Fruit fly (Drosophila melanogaster): Measurements from ENCODE around the gene CG11380.

CG11380 gene

DNA sequence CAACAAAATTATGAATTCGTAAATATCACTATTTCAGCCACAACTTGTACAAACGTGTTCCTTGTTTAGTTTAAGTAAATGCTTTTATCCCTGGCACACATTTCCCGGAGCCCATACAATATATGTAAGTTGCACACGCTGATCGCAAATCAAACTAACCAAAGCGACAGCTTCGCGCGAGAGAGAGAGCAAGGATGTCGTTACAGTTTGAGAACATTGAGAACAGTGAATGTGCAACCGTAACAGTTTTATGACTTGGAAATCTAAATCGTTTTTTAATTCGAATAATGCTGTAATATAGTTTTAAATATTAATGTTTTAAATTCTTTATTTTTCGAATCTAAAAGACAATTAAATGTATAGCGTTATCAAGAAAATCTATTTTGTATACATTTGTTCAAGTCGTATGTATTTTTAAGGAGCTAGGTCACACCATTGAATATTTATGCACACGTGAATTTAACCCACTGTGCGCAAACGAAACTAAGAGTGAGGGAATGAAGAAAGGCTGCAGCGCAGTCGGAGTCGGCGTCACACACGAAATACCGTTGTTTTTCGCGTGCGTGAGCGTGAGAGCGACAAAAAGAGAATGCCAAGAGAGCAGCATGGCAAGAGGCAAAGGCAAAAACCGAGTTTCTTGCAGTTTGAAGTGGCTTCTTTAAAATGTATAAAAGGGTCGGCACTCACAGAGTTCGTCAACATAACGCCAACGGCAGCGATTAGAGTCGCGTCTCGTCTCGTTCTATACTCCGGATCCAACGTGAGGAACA, 18.3 kb downstream of the CG11380 start, which contains the start of gene CG11382 (continued):
- TF ChIP-seq Gug (GFP tag; IDR thresholded peaks at IDR 0.05) (no peak), fd102C (GFP tag; optimal IDR thresholded peaks at IDR 0.05) (no peak), CG4328 (GFP tag; optimal IDR thresholded peaks at IDR 0.05) (no peak), dmrt99B (tag; optimal IDR thresholded peaks at IDR 0.05) (peak; percentile 12), CG2202 (tag; optimal IDR thresholded peaks at IDR 0.05) (no peak), CG12942 (GFP tag; optimal IDR thresholded peaks at IDR 0.05) (no peak), hth (optimal IDR thresholded peaks at IDR 0.05) (no peak), onecut (GFP tag; IDR thresholded peaks at IDR 0.05) (no peak), CG11560 (tag; IDR thresholded peaks at IDR 0.05) (no peak), gt (GFP tag; IDR thresholded peaks at IDR 0.05) (no peak), Trl (optimal IDR thresholded peaks at IDR 0.05) (peak; percentile 10 to 57), Trl (GFP tag; optimal IDR thresholded peaks at IDR 0.05) (no peak), CG7928 (GFP tag; optimal IDR thresholded peaks at IDR 0.05) (no peak), dan (GFP tag; IDR thresholded peaks at IDR 0.05) (no peak), fd3F (GFP tag; optimal IDR thresholded peaks at IDR 0.05) (no peak), tgo (GFP tag; IDR thresholded peaks at IDR 0.05) (no peak), wek (GFP tag; optimal IDR thresholded peaks at IDR 0.05) (no peak), tup (GFP tag; optimal IDR thresholded peaks at IDR 0.05) (no peak), nerfin-2 (GFP tag; IDR thresholded peaks at IDR 0.05; ENCODE audit: partially characterized antibody) (no peak), bab2 (GFP tag; optimal IDR thresholded peaks at IDR 0.05) (no peak), ATbp (GFP tag; optimal IDR thresholded peaks at IDR 0.05) (no peak), CG18262 (tag; optimal IDR thresholded peaks at IDR 0.05) (no peak), CG15514 (GFP tag; optimal IDR thresholded peaks at IDR 0.05) (no peak), NC2α (GFP tag; optimal IDR thresholded peaks at IDR 0.05) (no peak), Lhr (GFP tag; optimal IDR thresholded peaks at IDR 0.05) (no peak), CG14014 (GFP tag; IDR thresholded peaks at IDR 0.05) (no peak), Nf-YC (tag; optimal IDR thresholded peaks at IDR 0.05) (no peak), CG10959 (GFP tag; IDR thresholded peaks at IDR 0.05) (no peak), slbo (GFP tag; IDR thresholded peaks at IDR 0.05) (no peak), Hmx (GFP tag; optimal IDR thresholded peaks at IDR 0.05) (no peak), Rfx (GFP tag; IDR thresholded peaks at IDR 0.05) (no peak), fu2 (GFP tag; optimal IDR thresholded peaks at IDR 0.05) (no peak), fru (optimal IDR thresholded peaks at IDR 0.05) (no peak), CG11085 (GFP tag; IDR thresholded peaks at IDR 0.05) (no peak), Fer1 (GFP tag; optimal IDR thresholded peaks at IDR 0.05) (no peak), BEAF-32 (GFP tag; optimal IDR thresholded peaks at IDR 0.05) (peak; percentile 12), ro (GFP tag; IDR thresholded peaks at IDR 0.05) (no peak), H15 (GFP tag; IDR thresholded peaks at IDR 0.05) (no peak), CG17186 (GFP tag; optimal IDR thresholded peaks at IDR 0.05) (no peak), Xrp1 (GFP tag; IDR thresholded peaks at IDR 0.05) (0 out of 2 replicates have a peak, but pooled peaks have one; percentile 21), CG8290 (GFP tag; optimal IDR thresholded peaks at IDR 0.05) (no peak), CG8290 (tag; optimal IDR thresholded peaks at IDR 0.05) (no peak), inv (GFP tag; IDR thresholded peaks at IDR 0.05; ENCODE audit: partially characterized antibody) (no peak), Stat92E (GFP tag; optimal IDR thresholded peaks at IDR 0.05) (no peak), MBD-R2 (GFP tag; IDR thresholded peaks at IDR 0.05) (no peak), ase (GFP tag; IDR thresholded peaks at IDR 0.05) (no peak), zen (tag; optimal IDR thresholded peaks at IDR 0.05) (peak; percentile 37), Max (GFP tag; optimal IDR thresholded peaks at IDR 0.05) (no peak), HmgD (GFP tag; optimal IDR thresholded peaks at IDR 0.05) (no peak), CG12155 (GFP tag; optimal IDR thresholded peaks at IDR 0.05) (no peak), danr (GFP tag; IDR thresholded peaks at IDR 0.05) (no peak), CG10209 (GFP tag; optimal IDR thresholded peaks at IDR 0.05) (no peak)
